Worm (Caenorhabditis elegans) whole organism, late embryonic: Measurements from ENCODE around the gene prkl-1.

Source experiments
- C38D4.7 ChIP-seq: fragments of 200-800 bp; sonication (Bioruptor generic); optimal IDR thresholded peaks from 2 replicates; lab custom pipeline; 2018; ENCODE audit warnings: mild to moderate bottlenecking, missing genetic modification characterization, moderate library complexity, missing compliant biosample characterization
- F13H6.1 ChIP-seq: sonication (generic microtip); optimal IDR thresholded peaks from 2 replicates; lab custom pipeline; 2016; ENCODE audit warnings: missing genetic modification characterization, missing compliant biosample characterization
- K09A11.1 ChIP-seq: sonication (generic microtip); optimal IDR thresholded peaks from 2 replicates; lab custom pipeline; 2017; ENCODE audit warnings: antibody characterized with exemption, mild to moderate bottlenecking, missing genetic modification characterization, missing compliant biosample characterization; ENCODE audit not compliant: insufficient read depth
- T23F11.4 ChIP-seq: fragments of 200-800 bp; sonication (Bioruptor generic); optimal IDR thresholded peaks from 2 replicates; lab custom pipeline; 2018; ENCODE audit warnings: mild to moderate bottlenecking, missing genetic modification characterization, missing compliant biosample characterization
- Y22D7AL.16 ChIP-seq: sonication (generic microtip); optimal IDR thresholded peaks from 2 replicates; lab custom pipeline; 2016; ENCODE audit warnings: missing genetic modification characterization, missing compliant biosample characterization
- ama-1 ChIP-seq: fragments of 150-350 bp; optimal IDR thresholded peaks from 2 replicates; lab custom pipeline; 2014
- ceh-24 ChIP-seq: sonication (generic microtip); optimal IDR thresholded peaks from 2 replicates; lab custom pipeline; 2016; ENCODE audit warnings: mild to moderate bottlenecking, missing genetic modification characterization, missing compliant biosample characterization
- ceh-30 ChIP-seq: fragments of 150-350 bp; optimal IDR thresholded peaks from 2 replicates; lab custom pipeline; 2014; ENCODE audit warnings: missing biosample characterization, missing genetic modification characterization
- ceh-31 ChIP-seq: sonication (generic microtip); optimal IDR thresholded peaks from 2 replicates; lab custom pipeline; 2016; ENCODE audit warnings: missing genetic modification characterization, missing compliant biosample characterization
- ceh-34 ChIP-seq: sonication (generic microtip); optimal IDR thresholded peaks from 2 replicates; lab custom pipeline; 2016; ENCODE audit warnings: mild to moderate bottlenecking, missing genetic modification characterization, missing compliant biosample characterization
- ceh-48 ChIP-seq: sonication (generic microtip); optimal IDR thresholded peaks from 2 replicates; lab custom pipeline; 2016; ENCODE audit warnings: missing genetic modification characterization, inconsistent platforms, missing compliant biosample characterization
- ceh-6 ChIP-seq: fragments of 200-800 bp; sonication (Bioruptor generic); optimal IDR thresholded peaks from 2 replicates; lab custom pipeline; 2018; ENCODE audit warnings: mild to moderate bottlenecking, missing genetic modification characterization, missing compliant biosample characterization
- ceh-9 ChIP-seq: sonication (generic microtip); optimal IDR thresholded peaks from 2 replicates; lab custom pipeline; 2016; ENCODE audit warnings: mild to moderate bottlenecking, missing genetic modification characterization, inconsistent platforms, missing compliant biosample characterization
- che-1 ChIP-seq: sonication (generic microtip); optimal IDR thresholded peaks from 2 replicates; lab custom pipeline; 2016; ENCODE audit warnings: mild to moderate bottlenecking, missing genetic modification characterization, missing compliant biosample characterization
- dmd-4 ChIP-seq: sonication (generic microtip); optimal IDR thresholded peaks from 2 replicates; lab custom pipeline; 2016; ENCODE audit warnings: borderline replicate concordance, missing genetic modification characterization, missing compliant biosample characterization
- elt-2 ChIP-seq: sonication (generic microtip); optimal IDR thresholded peaks from 2 replicates; lab custom pipeline; 2016; ENCODE audit warnings: missing genetic modification reagents, missing genetic modification characterization, missing compliant biosample characterization
- ets-4 ChIP-seq: sonication (generic microtip); optimal IDR thresholded peaks from 2 replicates; lab custom pipeline; 2016; ENCODE audit warnings: missing genetic modification characterization, missing compliant biosample characterization
- gmeb-2 ChIP-seq: sonication (generic microtip); optimal IDR thresholded peaks from 2 replicates; lab custom pipeline; 2016; ENCODE audit warnings: missing genetic modification characterization, inconsistent platforms, missing compliant biosample characterization
- hlh-13 ChIP-seq: fragments of 200-800 bp; sonication (Bioruptor generic); optimal IDR thresholded peaks from 2 replicates; lab custom pipeline; 2018; ENCODE audit warnings: mild to moderate bottlenecking, missing genetic modification characterization, missing compliant biosample characterization
- hlh-15 ChIP-seq: sonication (generic microtip); optimal IDR thresholded peaks from 2 replicates; lab custom pipeline; 2016; ENCODE audit warnings: missing genetic modification characterization, missing compliant biosample characterization
- hlh-8 ChIP-seq: sonication (generic microtip); optimal IDR thresholded peaks from 2 replicates; lab custom pipeline; 2016; ENCODE audit warnings: missing genotype, missing genetic modification characterization, missing compliant biosample characterization
- madf-2 ChIP-seq: sonication (generic microtip); optimal IDR thresholded peaks from 2 replicates; lab custom pipeline; 2017; ENCODE audit warnings: missing genetic modification characterization, missing compliant biosample characterization
- nfya-1 ChIP-seq: sonication (generic microtip); optimal IDR thresholded peaks from 2 replicates; lab custom pipeline; 2017; ENCODE audit warnings: missing genetic modification characterization, mild to moderate bottlenecking, missing compliant biosample characterization, antibody characterized with exemption, moderate library complexity
- nhr-232 ChIP-seq: sonication (generic microtip); optimal IDR thresholded peaks from 2 replicates; lab custom pipeline; 2016; ENCODE audit warnings: missing genetic modification characterization, missing compliant biosample characterization
- pat-9 ChIP-seq: fragments of 200-800 bp; sonication (Bioruptor generic); optimal IDR thresholded peaks from 2 replicates; lab custom pipeline; 2018; ENCODE audit warnings: mild to moderate bottlenecking, missing genetic modification characterization, moderate library complexity, missing compliant biosample characterization
- pha-2 ChIP-seq: sonication (generic microtip); optimal IDR thresholded peaks from 2 replicates; lab custom pipeline; 2017; ENCODE audit warnings: mild to moderate bottlenecking, missing genetic modification characterization, missing compliant biosample characterization
- pqm-1 ChIP-seq: sonication (generic microtip); optimal IDR thresholded peaks from 2 replicates; lab custom pipeline; 2016; ENCODE audit warnings: missing genetic modification characterization, missing compliant biosample characterization
- pros-1 ChIP-seq: fragments of 150-350 bp; optimal IDR thresholded peaks from 2 replicates; lab custom pipeline; 2014; ENCODE audit warnings: missing biosample characterization, missing genetic modification reagents, missing genetic modification characterization
- ref-2 ChIP-seq: sonication (generic microtip); optimal IDR thresholded peaks from 2 replicates; lab custom pipeline; 2016; ENCODE audit warnings: missing genetic modification characterization, missing compliant biosample characterization
- rnt-1 ChIP-seq: sonication (generic microtip); optimal IDR thresholded peaks from 2 replicates; lab custom pipeline; 2016; ENCODE audit warnings: missing genetic modification characterization, missing compliant biosample characterization
- tbx-2 ChIP-seq: sonication (generic microtip); optimal IDR thresholded peaks from 2 replicates; lab custom pipeline; 2016; ENCODE audit warnings: missing genetic modification characterization, missing compliant biosample characterization
- tbx-7 ChIP-seq: sonication (generic microtip); optimal IDR thresholded peaks from 2 replicates; lab custom pipeline; 2016; ENCODE audit warnings: missing genotype, missing genetic modification characterization, missing compliant biosample characterization
- unc-3 ChIP-seq, 2 experiments: fragments of 200-800 bp in 1 of 2; sonication (Bioruptor generic) in 1 of 2; sonication (generic microtip) in 1 of 2; conservative IDR thresholded peaks in 1 of 2; optimal IDR thresholded peaks in 1 of 2; 2 replicates each; pipeline versions ENCODE4 v1.3.6 to Lab custom; 2016 to 2022; ENCODE audit warnings: missing compliant biosample characterization in 2 of 2, missing genetic modification characterization in 2 of 2, missing genetic modification reagents in 1 of 2
- unc-42 ChIP-seq: sonication (generic microtip); optimal IDR thresholded peaks from 2 replicates; lab custom pipeline; 2016; ENCODE audit warnings: missing genotype, missing genetic modification characterization, missing compliant biosample characterization
- unc-55 ChIP-seq: sonication (generic microtip); optimal IDR thresholded peaks from 2 replicates; lab custom pipeline; 2017; ENCODE audit warnings: missing biosample characterization, missing genetic modification reagents, missing genetic modification characterization
- zip-5 ChIP-seq: sonication (generic microtip); optimal IDR thresholded peaks from 2 replicates; lab custom pipeline; 2016; ENCODE audit warnings: missing genetic modification characterization, missing compliant biosample characterization
- ztf-16 ChIP-seq: sonication (generic microtip); optimal IDR thresholded peaks from 2 replicates; lab custom pipeline; 2017; ENCODE audit warnings: missing genetic modification characterization, missing compliant biosample characterization

Gene prkl-1

ce11 chrIV:6970271-6970670, 16.5 kb downstream of the prkl-1 start, which contains the start of gene ZK381.8:
Gene ZK381.8 (minus strand): TSS chrIV:6970371.
- TF ChIP-seq dmd-4 (tag; lab: Kevin White, UChicago) (no peak), elt-2 (tag; lab: Kevin White, UChicago) (no peak), ceh-34 (no peak), F13H6.1 (tag; lab: Kevin White, UChicago) (no peak), ama-1 (lab: Kevin White, UChicago) (no peak), Y22D7AL.16 (tag; lab: Kevin White, UChicago) (no peak), ceh-30 (tag; lab: Kevin White, UChicago) (no peak), hlh-15 (no peak), tbx-7 (tag; lab: Kevin White, UChicago) (no peak), pros-1 (tag; lab: Kevin White, UChicago) (no peak), pha-2 (tag; lab: Kevin White, UChicago) (no peak), ztf-16 (tag; lab: Kevin White, UChicago) (no peak), gmeb-2 (tag; lab: Kevin White, UChicago) (no peak), nfya-1 (tag; lab: Kevin White, UChicago) (no peak)
- TF ChIP-seq, all 69 proteins: peak for 0

- TF ChIP-seq hlh-13 (GFP tag; lab: Kevin White, UChicago) (no peak), ceh-34 (no peak), tbx-7 (tag; lab: Kevin White, UChicago) (no peak), tbx-2 (tag; lab: Kevin White, UChicago) (no peak)
These were observed 21.5 kb downstream of the prkl-1 start, which contains the start of gene ZK381.2 for ce11 chrIV:6965192-6965591. Gene ZK381.2 (plus strand): TSS chrIV:6965492.

DNA sequence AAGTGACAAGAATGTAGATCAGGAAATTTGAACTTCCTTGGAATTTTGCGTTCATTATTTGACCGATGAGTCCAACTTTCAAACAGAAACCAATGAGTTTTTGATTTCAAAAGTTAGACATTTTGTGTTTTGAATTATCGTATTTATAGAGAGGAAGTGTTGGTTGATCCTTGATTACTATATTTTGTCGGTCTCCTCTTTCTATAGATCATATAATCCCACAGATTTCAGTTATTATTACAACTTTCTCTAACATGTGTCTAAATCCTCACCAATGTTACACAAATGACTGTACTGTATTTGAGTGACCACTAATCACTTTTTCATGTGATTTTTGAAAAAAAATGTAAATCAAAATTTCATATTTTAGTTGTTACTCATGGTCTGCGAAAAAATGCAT, 22.2 kb downstream of the prkl-1 start, which contains the start of gene B0478.3:
TSS of gene B0478.3 (minus strand) at position 101 of the 400 bp plus-strand sequence.
- TF ChIP-seq hlh-15 (no peak), pat-9 (tag; lab: Kevin White, UChicago) (no peak), ceh-6 (no peak), zip-5 (no peak), unc-42 (tag; lab: Kevin White, UChicago) (no peak), ets-4 (tag; lab: Kevin White, UChicago) (no peak), unc-3 (GFP tag; conservative IDR thresholded peaks at IDR 0.05; lab: Robert Waterston, UW) (no peak), unc-3 (tag; optimal IDR thresholded peaks at IDR 0.05; lab: Kevin White, UChicago) (no peak), hlh-13 (GFP tag; lab: Kevin White, UChicago) (no peak), nhr-232 (no peak), tbx-7 (tag; lab: Kevin White, UChicago) (no peak), ceh-9 (tag; lab: Kevin White, UChicago) (no peak), hlh-8 (no peak)

- TF ChIP-seq unc-42 (tag; lab: Kevin White, UChicago) (peak; percentile 95), ceh-24 (no peak), tbx-2 (tag; lab: Kevin White, UChicago) (no peak), T23F11.4 (GFP tag; lab: Kevin White, UChicago) (no peak), hlh-13 (GFP tag; lab: Kevin White, UChicago) (no peak), unc-55 (GFP tag; lab: Kevin White, UChicago) (no peak), tbx-7 (tag; lab: Kevin White, UChicago) (no peak), ztf-16 (tag; lab: Kevin White, UChicago) (no peak)
- TF ChIP-seq, all 69 proteins: peak for 1
These were observed 27.3 kb downstream of the prkl-1 start for ce11 chrIV:6959483-6959882.

ce11 chrIV:6958696-6959095, 28.0 kb downstream of the prkl-1 start:
- TF ChIP-seq tbx-7 (tag; lab: Kevin White, UChicago): no peak
- TF ChIP-seq ceh-6: no peak
- TF ChIP-seq unc-3 (GFP tag; conservative IDR thresholded peaks at IDR 0.05; lab: Robert Waterston, UW): no peak
- TF ChIP-seq unc-3 (tag; optimal IDR thresholded peaks at IDR 0.05; lab: Kevin White, UChicago): peak; percentile 52
- no peak for TF ChIP-seq che-1 (tag; lab: Kevin White, UChicago)
- TF ChIP-seq rnt-1 (tag; lab: Kevin White, UChicago): no peak
- no peak for TF ChIP-seq pqm-1
- TF ChIP-seq zip-5: no peak
- no peak for TF ChIP-seq hlh-15
- TF ChIP-seq ztf-16 (tag; lab: Kevin White, UChicago): no peak
- peak; percentile 23 for TF ChIP-seq unc-55 (GFP tag; lab: Kevin White, UChicago)
- no peak for TF ChIP-seq ref-2 (tag; lab: Kevin White, UChicago)
- no peak for TF ChIP-seq T23F11.4 (GFP tag; lab: Kevin White, UChicago)
- no peak for TF ChIP-seq pat-9 (tag; lab: Kevin White, UChicago)
- TF ChIP-seq unc-42 (tag; lab: Kevin White, UChicago): no peak
- no peak for TF ChIP-seq C38D4.7 (GFP tag; lab: Kevin White, UChicago)
- no peak for TF ChIP-seq tbx-2 (tag; lab: Kevin White, UChicago)
- TF ChIP-seq ceh-48: peak; percentile 95
- TF ChIP-seq K09A11.1 (tag; lab: Kevin White, UChicago): no peak
- no peak for TF ChIP-seq madf-2
- no peak for TF ChIP-seq pros-1 (tag; lab: Kevin White, UChicago)
- no peak for TF ChIP-seq ceh-9 (tag; lab: Kevin White, UChicago)
- peak; percentile 45 for TF ChIP-seq ceh-31
- peak; percentile 50 for TF ChIP-seq nfya-1 (tag; lab: Kevin White, UChicago)
- TF ChIP-seq ceh-30 (tag; lab: Kevin White, UChicago): no peak
